Worm (Caenorhabditis elegans) whole organism, L4 larva: ENCODE results near the gene C45G9.4.

Experiments
- D1046.2 ChIP-seq: fragments of 200-800 bp; sonication (Bioruptor generic); IDR thresholded peaks from 2 replicates; pipeline ENCODE4 v1.3.6; 2022; ENCODE audit warnings: missing genetic modification characterization, missing compliant biosample characterization
- F10B5.3 ChIP-seq: sonication (generic microtip); optimal IDR thresholded peaks from 2 replicates; lab custom pipeline; 2016; ENCODE audit warnings: mild to moderate bottlenecking, missing genetic modification characterization, missing compliant biosample characterization
- F26F4.8 ChIP-seq: fragments of 200-800 bp; sonication (Bioruptor generic); conservative IDR thresholded peaks from 2 replicates; pipeline ENCODE4 v1.3.6; 2022; ENCODE audit warnings: missing genetic modification characterization, missing compliant biosample characterization
- F37D6.2 ChIP-seq: sonication (generic microtip); optimal IDR thresholded peaks from 2 replicates; lab custom pipeline; 2016; ENCODE audit warnings: mild to moderate bottlenecking, missing genetic modification characterization, missing compliant biosample characterization
- F49E8.2 ChIP-seq: sonication (generic microtip); optimal IDR thresholded peaks from 2 replicates; lab custom pipeline; 2016; ENCODE audit warnings: missing compliant biosample characterization, mild to moderate bottlenecking, missing genetic modification characterization, borderline replicate concordance
- T20F7.1 ChIP-seq: fragments of 200-800 bp; sonication (Bioruptor generic); optimal IDR thresholded peaks from 2 replicates; lab custom pipeline; 2018; ENCODE audit warnings: mild to moderate bottlenecking, missing genetic modification characterization, missing compliant biosample characterization
- Y75B8A.6 ChIP-seq: fragments of 200-800 bp; sonication (Bioruptor generic); IDR thresholded peaks from 2 replicates; pipeline ENCODE4 v1.3.6; 2022; ENCODE audit warnings: missing genetic modification reagents, missing genetic modification characterization, missing compliant biosample characterization
- ZK337.2 ChIP-seq: fragments of 200-800 bp; sonication (Bioruptor generic); IDR thresholded peaks from 2 replicates; pipeline ENCODE4 v1.3.6; 2022; ENCODE audit warnings: missing genetic modification reagents, missing genetic modification characterization, missing compliant biosample characterization
- aly-2 ChIP-seq: sonication (generic microtip); optimal IDR thresholded peaks from 2 replicates; lab custom pipeline; 2018; ENCODE audit warnings: missing biosample characterization, missing genetic modification characterization
- arid-1 ChIP-seq: fragments of 200-800 bp; sonication (Bioruptor generic); conservative IDR thresholded peaks from 2 replicates; pipeline ENCODE4 v1.3.6; 2022; ENCODE audit warnings: missing genetic modification reagents, missing genetic modification characterization, missing compliant biosample characterization
- attf-4 ChIP-seq: sonication (generic microtip); optimal IDR thresholded peaks from 3 replicates; lab custom pipeline; 2017; ENCODE audit warnings: missing biosample characterization, missing genetic modification characterization
- ceh-20 ChIP-seq: fragments of 200-800 bp; sonication (Bioruptor generic); IDR thresholded peaks from 2 replicates; pipeline ENCODE4 v1.3.6; 2022; ENCODE audit warnings: missing genetic modification reagents, missing genetic modification characterization, missing compliant biosample characterization
- ceh-28 ChIP-seq: fragments of 150-350 bp; optimal IDR thresholded peaks from 2 replicates; lab custom pipeline; 2014; ENCODE audit warnings: missing biosample characterization, missing genetic modification reagents, missing genetic modification characterization
- ceh-62 ChIP-seq: sonication (generic microtip); optimal IDR thresholded peaks from 2 replicates; lab custom pipeline; 2017; ENCODE audit warnings: missing biosample characterization, missing genetic modification characterization
- cey-2 ChIP-seq: sonication (generic microtip); optimal IDR thresholded peaks from 3 replicates; lab custom pipeline; 2017; ENCODE audit warnings: missing genetic modification characterization, mild to moderate bottlenecking, missing compliant biosample characterization, antibody characterized with exemption, borderline replicate concordance; ENCODE audit not compliant: insufficient read depth
- daf-12 ChIP-seq: fragments of 150-350 bp; optimal IDR thresholded peaks from 2 replicates; lab custom pipeline; 2014; ENCODE audit warnings: missing biosample characterization, missing genetic modification reagents, missing genetic modification characterization
- daf-16 ChIP-seq, 3 experiments: sonication (generic microtip); optimal IDR thresholded peaks; 2 replicates each; lab custom pipeline; 2016 to 2017; ENCODE audit warnings: missing genetic modification characterization in 3 of 3, missing genetic modification reagents in 3 of 3, mild to moderate bottlenecking in 2 of 3, missing compliant biosample characterization in 2 of 3, missing biosample characterization in 1 of 3, moderate library complexity in 1 of 3
- daf-19 ChIP-seq: fragments of 200-800 bp; sonication (Bioruptor generic); conservative IDR thresholded peaks from 2 replicates; pipeline ENCODE4 v1.3.6; 2022; ENCODE audit warnings: missing genetic modification characterization, missing compliant biosample characterization
- dmd-6 ChIP-seq: fragments of 200-800 bp; sonication (Bioruptor generic); IDR thresholded peaks from 2 replicates; pipeline ENCODE4 v1.3.6; 2022; ENCODE audit warnings: missing genetic modification reagents, missing genetic modification characterization, missing compliant biosample characterization
- dmd-9 ChIP-seq: fragments of 200-800 bp; sonication (Bioruptor generic); IDR thresholded peaks from 2 replicates; pipeline ENCODE4 v1.3.6; 2022; ENCODE audit warnings: missing genetic modification reagents, missing genetic modification characterization, missing compliant biosample characterization
- duxl-1 ChIP-seq: sonication (generic microtip); optimal IDR thresholded peaks from 2 replicates; lab custom pipeline; 2016; ENCODE audit warnings: mild to moderate bottlenecking, missing genetic modification characterization, moderate library complexity, missing compliant biosample characterization; ENCODE audit not compliant: poor library complexity
- egl-27 ChIP-seq: sonication (generic microtip); optimal IDR thresholded peaks from 3 replicates; lab custom pipeline; 2017; ENCODE audit warnings: missing biosample characterization, missing genetic modification reagents, missing genetic modification characterization
- egl-43 ChIP-seq: fragments of 200-800 bp; sonication (Bioruptor generic); IDR thresholded peaks from 2 replicates; pipeline ENCODE4 v1.3.6; 2022; ENCODE audit warnings: missing genetic modification reagents, missing genetic modification characterization, missing compliant biosample characterization
- gei-8 ChIP-seq: fragments of 200-800 bp; sonication (Bioruptor generic); optimal IDR thresholded peaks from 2 replicates; lab custom pipeline; 2018; ENCODE audit warnings: mild to moderate bottlenecking, missing genetic modification characterization, missing compliant biosample characterization
- hif-1 ChIP-seq, 2 experiments: sonication (generic microtip); optimal IDR thresholded peaks; 2 replicates each; lab custom pipeline; 2016 to 2017; ENCODE audit warnings: missing compliant biosample characterization in 2 of 2, missing genetic modification characterization in 2 of 2, missing genetic modification reagents in 2 of 2, missing genotype in 2 of 2, mild to moderate bottlenecking in 1 of 2
- lin-1 ChIP-seq: fragments of 200-800 bp; sonication (Bioruptor generic); IDR thresholded peaks from 2 replicates; pipeline ENCODE4 v1.3.6; 2022; ENCODE audit warnings: missing genetic modification reagents, missing genetic modification characterization, missing compliant biosample characterization
- lin-39 ChIP-seq: fragments of 150-350 bp; optimal IDR thresholded peaks from 2 replicates; lab custom pipeline; 2014; ENCODE audit warnings: missing biosample characterization, missing genetic modification reagents, missing genetic modification characterization
- mep-1 ChIP-seq: fragments of 150-350 bp; sonication (generic microtip); optimal IDR thresholded peaks from 3 replicates; lab custom pipeline; 2014; ENCODE audit warnings: missing biosample characterization, missing genetic modification characterization
- nhr-11 ChIP-seq: fragments of 150-350 bp; optimal IDR thresholded peaks from 2 replicates; lab custom pipeline; 2014; ENCODE audit warnings: missing biosample characterization, missing genetic modification characterization
- nhr-111 ChIP-seq: fragments of 200-800 bp; sonication (Bioruptor generic); optimal IDR thresholded peaks from 2 replicates; lab custom pipeline; 2018; ENCODE audit warnings: mild to moderate bottlenecking, missing genetic modification characterization, missing compliant biosample characterization
- nhr-237 ChIP-seq: sonication (generic microtip); optimal IDR thresholded peaks from 2 replicates; lab custom pipeline; 2017; ENCODE audit warnings: missing biosample characterization, missing genetic modification characterization
- nhr-25 ChIP-seq: sonication (generic microtip); optimal IDR thresholded peaks from 2 replicates; lab custom pipeline; 2017; ENCODE audit warnings: missing genetic modification characterization, mild to moderate bottlenecking, missing compliant biosample characterization, antibody characterized with exemption, moderate library complexity, borderline replicate concordance; ENCODE audit not compliant: insufficient read depth
- nhr-28 ChIP-seq: fragments of 150-350 bp; optimal IDR thresholded peaks from 2 replicates; lab custom pipeline; 2014; ENCODE audit warnings: missing biosample characterization, missing genetic modification characterization
- nhr-41 ChIP-seq: fragments of 200-800 bp; sonication (Bioruptor generic); IDR thresholded peaks from 2 replicates; pipeline ENCODE4 v1.3.6; 2022; ENCODE audit warnings: missing genetic modification reagents, missing genetic modification characterization, missing compliant biosample characterization
- nhr-48 ChIP-seq: sonication (generic microtip); optimal IDR thresholded peaks from 2 replicates; lab custom pipeline; 2016; ENCODE audit warnings: mild to moderate bottlenecking, missing genetic modification characterization, missing compliant biosample characterization
- nhr-6 ChIP-seq: fragments of 150-350 bp; optimal IDR thresholded peaks from 2 replicates; lab custom pipeline; 2014; ENCODE audit warnings: missing biosample characterization, missing genetic modification characterization
- nhr-77 ChIP-seq: fragments of 150-350 bp; optimal IDR thresholded peaks from 2 replicates; lab custom pipeline; 2014; ENCODE audit warnings: missing biosample characterization, missing genetic modification characterization
- pha-4 ChIP-seq, 2 experiments: fragments of 150-350 bp in 1 of 2; fragments of 200-800 bp in 1 of 2; sonication (Bioruptor generic) in 1 of 2; IDR thresholded peaks in 1 of 2; optimal IDR thresholded peaks in 1 of 2; 2 replicates each; pipeline versions ENCODE4 v1.3.6 to Lab custom; 2014 to 2022; ENCODE audit warnings: missing genetic modification characterization in 2 of 2, missing genetic modification reagents in 2 of 2, missing biosample characterization in 1 of 2, missing compliant biosample characterization in 1 of 2
- php-3 ChIP-seq: fragments of 200-800 bp; sonication (Bioruptor generic); IDR thresholded peaks from 2 replicates; pipeline ENCODE4 v1.3.6; 2022; ENCODE audit warnings: missing genetic modification reagents, missing genetic modification characterization, missing compliant biosample characterization
- rbr-2 ChIP-seq: sonication (generic microtip); optimal IDR thresholded peaks from 2 replicates; lab custom pipeline; 2016; ENCODE audit warnings: missing genotype, missing genetic modification characterization, missing compliant biosample characterization
- saeg-2 ChIP-seq: fragments of 200-800 bp; sonication (Bioruptor generic); IDR thresholded peaks from 2 replicates; pipeline ENCODE4 v1.3.6; 2022; ENCODE audit warnings: missing genetic modification reagents, missing genetic modification characterization, missing compliant biosample characterization
- sdz-12 ChIP-seq: fragments of 200-800 bp; sonication (Bioruptor generic); optimal IDR thresholded peaks from 2 replicates; lab custom pipeline; 2018; ENCODE audit warnings: mild to moderate bottlenecking, missing genetic modification characterization, missing compliant biosample characterization
- snpc-1.2 ChIP-seq: fragments of 200-800 bp; sonication (Bioruptor generic); IDR thresholded peaks from 2 replicates; pipeline ENCODE4 v1.3.6; 2022; ENCODE audit warnings: missing genetic modification reagents, missing genetic modification characterization, missing compliant biosample characterization
- snpc-4 ChIP-seq: fragments of 150-350 bp; optimal IDR thresholded peaks from 2 replicates; lab custom pipeline; 2014; ENCODE audit warnings: missing biosample characterization, missing genetic modification characterization
- tag-97 ChIP-seq: fragments of 200-800 bp; sonication (Bioruptor generic); IDR thresholded peaks from 2 replicates; pipeline ENCODE4 v1.3.6; 2022; ENCODE audit warnings: missing genetic modification characterization, missing compliant biosample characterization
- unc-130 ChIP-seq: sonication (generic microtip); optimal IDR thresholded peaks from 2 replicates; lab custom pipeline; 2016; ENCODE audit warnings: missing genetic modification reagents, missing genetic modification characterization, missing compliant biosample characterization
- vab-7 ChIP-seq: fragments of 200-800 bp; sonication (Bioruptor generic); IDR thresholded peaks from 2 replicates; pipeline ENCODE4 v1.3.6; 2022; ENCODE audit warnings: missing genetic modification reagents, missing genetic modification characterization, missing compliant biosample characterization
- zip-11 ChIP-seq: fragments of 200-800 bp; sonication (Bioruptor generic); IDR thresholded peaks from 2 replicates; pipeline ENCODE4 v1.3.6; 2022; ENCODE audit warnings: missing genetic modification characterization, missing compliant biosample characterization
- zip-2 ChIP-seq: fragments of 150-350 bp; optimal IDR thresholded peaks from 2 replicates; lab custom pipeline; 2014; ENCODE audit warnings: missing biosample characterization, missing genetic modification characterization
- ztf-11 ChIP-seq: fragments of 150-350 bp; optimal IDR thresholded peaks from 2 replicates; lab custom pipeline; 2014; ENCODE audit warnings: missing biosample characterization, missing genetic modification characterization
- ztf-7 ChIP-seq: fragments of 150-350 bp; optimal IDR thresholded peaks from 2 replicates; lab custom pipeline; 2014; ENCODE audit warnings: missing biosample characterization, missing genetic modification characterization

The C45G9.4 gene

ce11 chrIII:5108746-5109145, 46.2 kb downstream of the C45G9.4 start (continued):
- TF ChIP-seq tag-97 (GFP tag; lab: Robert Waterston, UW): no peak
- TF ChIP-seq ztf-11 (tag; lab: Kevin White, UChicago): no peak
- TF ChIP-seq egl-43: no peak
- peak in 1 of 2 experiments; percentile 69 for TF ChIP-seq hif-1 (tag; optimal IDR thresholded peaks at IDR 0.05; lab: Kevin White, UChicago)
- no peak for TF ChIP-seq ceh-20 (GFP tag; lab: Robert Waterston, UW)
- TF ChIP-seq T20F7.1 (GFP tag; lab: Kevin White, UChicago): peak; percentile 16
- no peak for TF ChIP-seq arid-1 (GFP tag; lab: Robert Waterston, UW)
- TF ChIP-seq dmd-9 (GFP tag; lab: Robert Waterston, UW): no peak
- peak; percentile 19 for TF ChIP-seq nhr-28 (tag; lab: Kevin White, UChicago)
- TF ChIP-seq ZK337.2: no peak
- TF ChIP-seq F49E8.2 (tag; lab: Kevin White, UChicago): no peak
- TF ChIP-seq ceh-28: no peak
- no peak for TF ChIP-seq Y75B8A.6 (GFP tag; lab: Robert Waterston, UW)
- TF ChIP-seq attf-4 (tag; lab: Kevin White, UChicago): no peak
- no peak for TF ChIP-seq egl-27 (tag; lab: Kevin White, UChicago)
- peak; percentile 35; the same call in 1 of the 2 replicates for TF ChIP-seq dmd-6 (GFP tag; lab: Robert Waterston, UW)
- TF ChIP-seq nhr-77 (tag; lab: Kevin White, UChicago): no peak
- TF ChIP-seq daf-19: no peak
- no peak for TF ChIP-seq cey-2 (tag; lab: Kevin White, UChicago)
- no peak for TF ChIP-seq lin-39
- no peak for TF ChIP-seq vab-7 (GFP tag; lab: Robert Waterston, UW)
- TF ChIP-seq duxl-1 (tag; lab: Kevin White, UChicago): no peak
- TF ChIP-seq php-3: no peak
- TF ChIP-seq daf-16 (GFP tag; optimal IDR thresholded peaks at IDR 0.05; lab: Kevin White, UChicago): peak in 1 of 2 experiments; percentile 43
- TF ChIP-seq daf-16 (tag; optimal IDR thresholded peaks at IDR 0.05; lab: Kevin White, UChicago): peak; percentile 24
- no peak for TF ChIP-seq nhr-11 (tag; lab: Kevin White, UChicago)
- no peak for TF ChIP-seq ceh-62 (tag; lab: Kevin White, UChicago)
- no peak for TF ChIP-seq snpc-1.2
- no peak for TF ChIP-seq nhr-237 (tag; lab: Kevin White, UChicago)
- no peak for TF ChIP-seq nhr-25 (tag; lab: Kevin White, UChicago)
- TF ChIP-seq zip-2 (tag; lab: Kevin White, UChicago): no peak
- TF ChIP-seq F26F4.8 (GFP tag; lab: Robert Waterston, UW): no peak
- no peak for TF ChIP-seq snpc-4 (tag; lab: Kevin White, UChicago)
- no peak for TF ChIP-seq zip-11
- no peak for TF ChIP-seq nhr-48
- no peak for TF ChIP-seq daf-12 (tag; lab: Kevin White, UChicago)
- peak; percentile 24 for TF ChIP-seq unc-130
- TF ChIP-seq sdz-12 (GFP tag; lab: Kevin White, UChicago): no peak
- no peak for TF ChIP-seq nhr-111 (GFP tag; lab: Kevin White, UChicago)
- TF ChIP-seq F37D6.2 (tag; lab: Kevin White, UChicago): no peak
- TF ChIP-seq saeg-2: no peak
- TF ChIP-seq F10B5.3 (tag; lab: Kevin White, UChicago): no peak
- no peak for TF ChIP-seq rbr-2 (tag; lab: Kevin White, UChicago)
- TF ChIP-seq pha-4 (GFP tag; IDR thresholded peaks at IDR 0.05; lab: Robert Waterston, UW): no peak
- peak; percentile 60 for TF ChIP-seq pha-4 (tag; optimal IDR thresholded peaks at IDR 0.05; lab: Kevin White, UChicago)
- TF ChIP-seq mep-1 (tag; lab: Kevin White, UChicago): no peak
- TF ChIP-seq aly-2: no peak
- TF ChIP-seq gei-8 (GFP tag; lab: Kevin White, UChicago): no peak
- no peak for TF ChIP-seq D1046.2 (GFP tag; lab: Robert Waterston, UW)
- TF ChIP-seq ztf-7 (tag; lab: Kevin White, UChicago): no peak
- no peak for TF ChIP-seq nhr-41 (GFP tag; lab: Robert Waterston, UW)
- TF ChIP-seq lin-1 (GFP tag; lab: Robert Waterston, UW): no peak
- TF ChIP-seq nhr-6: no peak
